Fruit fly (Drosophila melanogaster) whole organism, wandering third instar larva: ENCODE results near the gene Obp22a.

Source experiments
- pan ChIP-seq: fragments of >200 bp; optimal IDR thresholded peaks from 2 replicates; lab custom pipeline; 2017
- sv ChIP-seq: fragments of 200-800 bp; sonication (Bioruptor generic); optimal IDR thresholded peaks from 3 replicates; lab custom pipeline; 2016; ENCODE audit warnings: missing biosample characterization, missing genetic modification characterization

DNA sequence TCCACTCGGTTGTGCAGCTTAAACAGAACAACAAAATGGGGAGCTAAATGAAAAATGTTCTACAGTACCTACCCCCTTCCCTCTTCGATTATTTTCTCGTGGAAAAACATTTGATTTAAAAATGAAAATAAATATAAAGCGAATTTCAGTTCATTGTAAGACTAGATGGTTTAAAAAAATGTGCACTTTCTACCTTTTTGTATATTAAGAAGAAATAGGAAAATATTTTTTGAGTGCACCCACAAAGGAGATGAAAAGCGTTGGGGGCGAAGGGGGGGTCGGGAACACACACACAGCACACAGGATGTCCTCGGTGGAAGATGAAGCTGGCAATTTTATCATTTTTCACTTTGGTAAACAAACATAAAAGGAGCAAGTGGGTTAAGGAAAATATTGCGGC, 30.9 kb upstream of the Obp22a start:
- TF ChIP-seq sv (GFP tag; lab: Kevin White, UChicago) (no peak), pan (lab: Kevin White, UChicago) (no peak)
